Fruit fly (Drosophila melanogaster) whole organism, prepupa: ENCODE results near the gene CCAP-R.

ENCODE experiments used
- CG11762 ChIP-seq: fragments of 200-800 bp; sonication (Bioruptor generic); optimal IDR thresholded peaks from 3 replicates; lab custom pipeline; 2016; ENCODE audit warnings: missing biosample characterization, missing genetic modification characterization; ENCODE audit not compliant: insufficient read depth
- CG15336 ChIP-seq: fragments of 200-800 bp; sonication (Bioruptor generic); IDR thresholded peaks from 2 replicates; pipeline ENCODE4 v1.3.6; 2022; ENCODE audit warnings: missing biosample characterization, missing genetic modification characterization
- Lpt ChIP-seq: fragments of 200-800 bp; sonication (Bioruptor generic); optimal IDR thresholded peaks from 3 replicates; lab custom pipeline; 2016; ENCODE audit warnings: missing biosample characterization, missing genetic modification characterization
- OdsH ChIP-seq: fragments of 200-800 bp; sonication (Bioruptor generic); optimal IDR thresholded peaks from 3 replicates; lab custom pipeline; 2016; ENCODE audit warnings: missing biosample characterization, missing genetic modification characterization
- esn ChIP-seq: fragments of 200-800 bp; sonication (Bioruptor generic); optimal IDR thresholded peaks from 2 replicates; lab custom pipeline; 2016; ENCODE audit warnings: missing biosample characterization, mild to moderate bottlenecking, missing genetic modification characterization, moderate library complexity
- fd59A ChIP-seq: fragments of 200-800 bp; sonication (Bioruptor generic); optimal IDR thresholded peaks from 2 replicates; lab custom pipeline; 2017; ENCODE audit warnings: missing biosample characterization, mild to moderate bottlenecking, missing genetic modification characterization, missing genetic modification reagents

DNA sequence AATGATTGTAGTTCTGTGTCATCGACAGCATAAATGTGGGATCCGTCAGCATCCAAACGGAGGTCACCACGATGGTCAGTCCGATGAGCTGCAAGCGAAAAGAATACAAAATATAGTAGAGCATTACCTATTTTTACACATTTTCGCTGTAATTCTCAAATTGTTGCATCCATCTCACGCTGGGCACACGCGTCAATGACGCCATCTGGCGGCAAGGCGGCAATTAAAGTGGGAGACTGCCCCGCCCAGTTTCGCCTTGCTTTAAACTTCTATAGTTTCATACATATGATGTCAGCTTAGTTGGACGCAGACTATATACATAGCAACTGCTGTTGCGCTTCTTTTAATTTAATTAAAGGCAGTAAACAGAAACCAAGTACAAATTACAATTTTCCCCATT is 79.4 kb downstream of the CCAP-R start:
- TF ChIP-seq CG11762 (GFP tag; lab: Kevin White, UChicago) (no peak), fd59A (GFP tag; lab: Kevin White, UChicago) (no peak), OdsH (GFP tag; lab: Kevin White, UChicago) (no peak), esn (GFP tag; lab: Kevin White, UChicago) (no peak), Lpt (GFP tag; lab: Kevin White, UChicago) (no peak), CG15336 (no peak)
